Fruit fly (Drosophila melanogaster) whole organism, adult: ENCODE results near the gene CG5790.

Experiments used
- CG12768 ChIP-seq: fragments of 200-800 bp; sonication (Bioruptor generic); optimal IDR thresholded peaks from 2 replicates; lab custom pipeline; 2017; ENCODE audit warnings: missing biosample characterization, missing genetic modification characterization, mild to moderate bottlenecking, moderate library complexity, missing genetic modification reagents
- CG7045 ChIP-seq: fragments of 200-800 bp; sonication (Bioruptor generic); optimal IDR thresholded peaks from 2 replicates; lab custom pipeline; 2017; ENCODE audit warnings: missing biosample characterization, mild to moderate bottlenecking, missing genetic modification characterization
- CG7101 ChIP-seq: fragments of 200-800 bp; sonication (Bioruptor generic); optimal IDR thresholded peaks from 2 replicates; lab custom pipeline; 2018; ENCODE audit warnings: missing biosample characterization, mild to moderate bottlenecking, missing genetic modification characterization, moderate library complexity
- Hr96 ChIP-seq: fragments of 200-800 bp; sonication (Bioruptor generic); optimal IDR thresholded peaks from 2 replicates; lab custom pipeline; 2016; ENCODE audit warnings: missing biosample characterization, missing genetic modification characterization
- tj ChIP-seq: fragments of 200-800 bp; sonication (Bioruptor generic); optimal IDR thresholded peaks from 3 replicates; lab custom pipeline; 2017; ENCODE audit warnings: missing biosample characterization, mild to moderate bottlenecking, missing genetic modification characterization, moderate library complexity

- TF ChIP-seq CG7101 (tag; lab: Kevin White, UChicago) (no peak), tj (GFP tag; lab: Kevin White, UChicago) (no peak), Hr96 (GFP tag; lab: Kevin White, UChicago) (no peak), CG12768 (GFP tag; lab: Kevin White, UChicago) (no peak), CG7045 (no peak)
These were observed 26.3 kb downstream of the CG5790 start for dm6 chr2L:18320933-18321332.
